Worm (Caenorhabditis elegans) whole organism, dauer: ENCODE measurements around the gene srj-5.

Source experiments
- unc-62 ChIP-seq: sonication (generic microtip); optimal IDR thresholded peaks from 2 replicates; lab custom pipeline; 2017; ENCODE audit warnings: missing biosample characterization, missing genetic modification reagents, missing genetic modification characterization

The srj-5 gene

ce11 chrV:664337-664847 is 11.6 kb upstream of the srj-5 start, which contains the start of the genes F31F4.11 and srh-266:
TSS of gene F31F4.11 (minus strand) at chrV:664437.
TSS of gene srh-266 (plus strand) at chrV:664797.
- TF ChIP-seq unc-62 (GFP tag; lab: Kevin White, UChicago), result no peak

- no peak for TF ChIP-seq unc-62 (GFP tag; lab: Kevin White, UChicago)
Observed at ce11 chrV:660210-660609, 7.4 kb upstream of the srj-5 start, which contains the start of gene F31F4.17. TSS of gene F31F4.17 (minus strand) at chrV:660310.

- no peak for TF ChIP-seq unc-62 (GFP tag; lab: Kevin White, UChicago)
Observed at ce11 chrV:657678-658077, 4.8 kb upstream of the srj-5 start, which contains the start of gene srh-246. TSS of gene srh-246 (minus strand) at chrV:657778.

- TF ChIP-seq unc-62 (GFP tag; lab: Kevin White, UChicago), result no peak
Observed at ce11 chrV:655823-656222, 3.0 kb upstream of the srj-5 start, which contains the start of gene srh-245. TSS of gene srh-245 (minus strand) at chrV:655923.

ce11 chrV:654402-654801 is 1.6 kb upstream of the srj-5 start, which contains the start of gene srj-6:
TSS of gene srj-6 (minus strand) at chrV:654502.
- no peak for TF ChIP-seq unc-62 (GFP tag; lab: Kevin White, UChicago)

ce11 chrV:646888-647287 is 6.0 kb downstream of the srj-5 start, which contains the start of gene ugt-42:
TSS of gene ugt-42 (plus strand) at chrV:647188.
- no peak for TF ChIP-seq unc-62 (GFP tag; lab: Kevin White, UChicago)

ce11 chrV:646129-646528 is 6.7 kb downstream of the srj-5 start, which contains the start of gene F48G7.12:
TSS of gene F48G7.12 (minus strand) at chrV:646229.
- no peak for TF ChIP-seq unc-62 (GFP tag; lab: Kevin White, UChicago)

- no peak for TF ChIP-seq unc-62 (GFP tag; lab: Kevin White, UChicago)
Observed at ce11 chrV:642750-643149, 10.1 kb downstream of the srj-5 start, which contains the start of gene nhr-190. TSS of gene nhr-190 (minus strand) at chrV:642924.

- TF ChIP-seq unc-62 (GFP tag; lab: Kevin White, UChicago), result no peak
Observed at ce11 chrV:638328-638727, 14.5 kb downstream of the srj-5 start, which contains the start of gene srj-37. TSS of gene srj-37 (plus strand) at chrV:638628.

ce11 chrV:636281-636680 is 16.6 kb downstream of the srj-5 start, which contains the start of gene pals-31:
TSS of gene pals-31 (plus strand) at chrV:636581.
- TF ChIP-seq unc-62 (GFP tag; lab: Kevin White, UChicago), result no peak

ce11 chrV:635630-636029 is 17.2 kb downstream of the srj-5 start:
- no peak for TF ChIP-seq unc-62 (GFP tag; lab: Kevin White, UChicago)

ce11 chrV:634855-635254 is 18.0 kb downstream of the srj-5 start, which contains the start of gene F48G7.10:
TSS of gene F48G7.10 (minus strand) at chrV:634955.
- TF ChIP-seq unc-62 (GFP tag; lab: Kevin White, UChicago), result no peak

- TF ChIP-seq unc-62 (GFP tag; lab: Kevin White, UChicago), result no peak
Observed at ce11 chrV:631832-632231, 21.0 kb downstream of the srj-5 start.

- no peak for TF ChIP-seq unc-62 (GFP tag; lab: Kevin White, UChicago)
Observed at ce11 chrV:628527-628926, 24.3 kb downstream of the srj-5 start, which contains the start of gene F48G7.9. TSS of gene F48G7.9 (minus strand) at chrV:628627.

ce11 chrV:627585-627984 is 25.3 kb downstream of the srj-5 start, which contains the start of gene F48G7.8:
TSS of gene F48G7.8 (minus strand) at chrV:627685.
- no peak for TF ChIP-seq unc-62 (GFP tag; lab: Kevin White, UChicago)

ce11 chrV:626321-626720 is 26.5 kb downstream of the srj-5 start, which contains the start of gene F48G7.7:
TSS of gene F48G7.7 (minus strand) at chrV:626421.
- no peak for TF ChIP-seq unc-62 (GFP tag; lab: Kevin White, UChicago)

ce11 chrV:624922-625321 is 27.9 kb downstream of the srj-5 start, which contains the start of gene srt-17:
TSS of gene srt-17 (minus strand) at chrV:625022.
- no peak for TF ChIP-seq unc-62 (GFP tag; lab: Kevin White, UChicago)
